Worm (Caenorhabditis elegans): ENCODE data around the gene Y75B8A.31.
A peak's percentile ranks its signal among the peaks of the same experiment; 100 is the strongest.

The Y75B8A.31 gene

DNA sequence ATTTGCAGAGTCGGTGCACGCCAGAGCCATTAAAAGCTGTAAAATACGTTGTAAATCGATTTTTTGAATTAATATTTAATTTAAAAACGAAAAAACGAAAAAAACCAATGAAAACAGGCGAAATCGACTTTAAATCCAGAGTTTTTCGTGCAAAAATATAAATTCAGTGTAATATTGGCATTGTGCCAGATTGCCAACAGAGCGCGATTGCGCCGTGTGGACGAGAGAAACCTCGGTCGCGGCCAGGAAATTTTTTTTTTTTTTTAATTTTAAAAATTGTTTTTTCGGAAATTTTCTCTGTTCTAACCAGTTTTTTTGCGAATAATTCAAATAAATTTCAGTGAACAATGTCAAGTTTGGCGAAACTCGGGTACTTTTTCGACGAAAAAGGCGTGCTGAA is at the start of gene Y75B8A.31, which contains the start of gene pph-4.1 (continued):
- peak; percentile 84 for TF ChIP-seq zip-5 (tag; optimal IDR thresholded peaks at IDR 0.05)

DNA sequence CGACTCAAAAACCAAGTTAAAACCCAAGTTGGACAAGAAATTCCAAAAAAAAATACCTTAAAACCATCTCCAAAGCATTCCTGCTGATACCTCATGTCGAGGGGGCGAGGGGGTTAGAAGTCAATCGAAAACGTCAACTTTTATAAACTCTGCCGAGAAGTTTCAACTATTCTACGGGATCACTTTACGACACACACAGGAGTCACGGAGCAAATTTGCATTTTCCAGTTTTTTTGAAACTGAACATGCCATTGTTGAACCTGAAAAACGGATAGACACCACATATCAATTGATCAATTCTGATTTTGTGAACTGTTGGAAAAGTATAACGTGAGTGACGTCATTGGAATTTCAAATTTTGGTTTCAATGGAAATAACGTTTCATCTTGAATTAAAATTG is 48.4 kb upstream of the Y75B8A.31 start, which contains the start of gene mrp-8:
Gene mrp-8, minus strand, starts transcription at position 101 of the 400 bp plus-strand sequence.
- TF ChIP-seq dmd-4 (tag; optimal IDR thresholded peaks at IDR 0.05; ENCODE audit: borderline replicate concordance) (no peak), F13H6.1 (tag; optimal IDR thresholded peaks at IDR 0.05) (no peak), C38D4.7 (GFP tag; optimal IDR thresholded peaks at IDR 0.05) (no peak), C08G9.2 (tag; optimal IDR thresholded peaks at IDR 0.05) (no peak), syd-9 (tag; optimal IDR thresholded peaks at IDR 0.05) (no peak), dve-1 (tag; optimal IDR thresholded peaks at IDR 0.05) (no peak), ceh-31 (tag; optimal IDR thresholded peaks at IDR 0.05) (no peak), ttx-3 (tag; optimal IDR thresholded peaks at IDR 0.05) (no peak)

DNA sequence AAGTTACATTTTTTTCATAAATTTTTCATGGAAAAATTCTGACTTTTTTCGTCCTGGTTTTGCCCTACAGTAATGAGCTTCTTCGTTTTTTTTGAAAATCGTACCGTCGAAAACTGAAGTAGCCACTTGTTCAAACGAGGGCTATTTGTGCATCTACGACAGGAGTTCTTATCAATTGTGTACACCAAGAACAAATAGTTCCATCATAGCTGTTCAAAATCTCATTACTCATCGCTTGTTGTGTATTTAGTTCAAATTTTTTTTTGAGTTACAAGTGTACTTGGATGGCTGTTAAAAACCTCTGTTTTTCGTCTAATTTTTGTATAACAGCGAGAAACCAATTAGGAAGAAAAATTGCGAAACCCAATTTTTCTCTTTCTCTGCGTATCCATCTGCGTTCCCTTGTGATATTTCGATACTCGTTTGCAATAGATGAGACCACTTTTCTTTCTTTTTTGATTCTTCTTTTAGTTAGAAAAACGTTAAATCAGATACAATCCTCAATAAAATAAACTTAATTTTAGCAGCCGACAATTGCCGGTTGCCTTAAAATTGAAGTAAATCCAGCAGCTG is 46.6 kb upstream of the Y75B8A.31 start:
- TF ChIP-seq rnt-1 (tag; optimal IDR thresholded peaks at IDR 0.05), result no peak

- TF ChIP-seq tbx-7 (tag; optimal IDR thresholded peaks at IDR 0.05) (no peak), K09A11.1 (tag; optimal IDR thresholded peaks at IDR 0.05; ENCODE audit: insufficient read depth) (no peak), pros-1 (tag; optimal IDR thresholded peaks at IDR 0.05) (no peak), ceh-19 (GFP tag; optimal IDR thresholded peaks at IDR 0.05) (no peak), nhr-11 (tag; optimal IDR thresholded peaks at IDR 0.05) (no peak), ref-2 (tag; optimal IDR thresholded peaks at IDR 0.05) (no peak), F13H6.1 (tag; optimal IDR thresholded peaks at IDR 0.05) (no peak)
Measured at ce11 chrIII:12307475-12307874, 44.0 kb upstream of the Y75B8A.31 start, which contains the start of gene pqn-92. TSS of gene pqn-92 (plus strand) at chrIII:12307781.

DNA sequence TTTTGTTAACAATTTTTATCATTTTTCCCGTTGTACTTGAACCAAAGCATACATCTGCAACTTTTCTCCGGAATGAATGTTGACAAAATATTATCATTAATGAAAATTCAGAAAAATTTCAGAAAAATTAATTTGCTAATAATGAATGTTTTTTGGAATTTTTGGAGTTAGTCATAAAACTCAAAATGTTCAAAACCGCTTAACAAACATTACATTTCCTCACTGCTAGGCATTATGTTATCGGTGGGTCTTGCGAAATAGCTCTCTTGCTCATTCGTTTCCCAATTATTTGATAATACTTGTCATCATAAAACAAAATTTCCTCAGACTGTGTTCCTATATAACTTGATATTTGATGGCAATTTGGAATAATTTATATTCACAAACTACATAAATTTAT is 38.6 kb upstream of the Y75B8A.31 start, which contains the start of gene Y75B8A.39:
Gene Y75B8A.39, plus strand, starts transcription at position 301 of the 400 bp plus-strand sequence.
- TF ChIP-seq nfya-1 (tag; optimal IDR thresholded peaks at IDR 0.05) (no peak), sdc-2 (tag; optimal IDR thresholded peaks at IDR 0.05) (no peak)

DNA sequence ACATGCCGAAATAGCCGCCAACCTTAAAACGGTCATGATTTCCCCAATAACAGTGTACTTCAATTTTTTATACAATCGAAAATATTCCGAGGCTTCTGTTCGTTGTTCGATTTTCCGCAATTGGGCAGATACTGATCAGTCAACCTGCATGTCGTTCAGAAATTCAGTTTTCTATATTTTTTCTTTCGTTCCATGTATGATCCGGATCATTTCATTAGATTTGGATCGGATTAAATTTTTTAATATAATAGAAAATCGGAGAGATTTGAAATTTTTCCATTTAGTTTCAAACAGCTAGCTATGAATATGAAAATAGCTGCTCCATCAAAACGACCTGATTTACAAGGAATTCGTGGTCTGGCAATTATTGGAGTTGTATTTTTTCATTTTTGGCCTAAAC is 36.3 kb upstream of the Y75B8A.31 start, which contains the start of gene Y75B8A.37:
Gene Y75B8A.37, plus strand, starts transcription at position 301 of the 400 bp plus-strand sequence.
- TF ChIP-seq unc-86 (tag; optimal IDR thresholded peaks at IDR 0.05) (no peak), pha-2 (tag; optimal IDR thresholded peaks at IDR 0.05) (no peak), ttx-3 (tag; optimal IDR thresholded peaks at IDR 0.05) (no peak), nhr-232 (tag; optimal IDR thresholded peaks at IDR 0.05) (no peak), ceh-2 (tag; optimal IDR thresholded peaks at IDR 0.05) (no peak), ceh-45 (GFP tag; IDR thresholded peaks at IDR 0.05) (no peak), ceh-34 (tag; optimal IDR thresholded peaks at IDR 0.05) (no peak), pat-9 (tag; optimal IDR thresholded peaks at IDR 0.05) (no peak), unc-3 (GFP tag; conservative IDR thresholded peaks at IDR 0.05) (no peak), unc-3 (tag; optimal IDR thresholded peaks at IDR 0.05) (no peak), lim-6 (tag; optimal IDR thresholded peaks at IDR 0.05) (no peak), T23F11.4 (GFP tag; optimal IDR thresholded peaks at IDR 0.05) (no peak), pag-3 (tag; optimal IDR thresholded peaks at IDR 0.05; ENCODE audit: borderline replicate concordance) (no peak), tbx-7 (tag; optimal IDR thresholded peaks at IDR 0.05) (no peak), hlh-13 (GFP tag; optimal IDR thresholded peaks at IDR 0.05) (no peak), F13H6.1 (tag; optimal IDR thresholded peaks at IDR 0.05) (no peak), pha-4 (tag; optimal IDR thresholded peaks at IDR 0.05) (no peak), dmd-4 (tag; optimal IDR thresholded peaks at IDR 0.05; ENCODE audit: borderline replicate concordance) (no peak), dve-1 (tag; optimal IDR thresholded peaks at IDR 0.05) (no peak), ceh-22 (tag; optimal IDR thresholded peaks at IDR 0.05) (no peak)
